Worm (Caenorhabditis elegans) whole organism, L2 larva: ENCODE measurements around the gene F09E5.8.

ENCODE experiments used
- C34F6.9 ChIP-seq: fragments of 150-350 bp; optimal IDR thresholded peaks from 2 replicates; lab custom pipeline; 2014; ENCODE audit warnings: missing biosample characterization, missing genetic modification characterization
- F13H6.1 ChIP-seq: sonication (generic microtip); optimal IDR thresholded peaks from 2 replicates; lab custom pipeline; 2016; ENCODE audit warnings: missing genetic modification characterization, missing compliant biosample characterization
- R02D3.7 ChIP-seq: fragments of 150-350 bp; optimal IDR thresholded peaks from 2 replicates; lab custom pipeline; 2014; ENCODE audit warnings: missing biosample characterization, missing genetic modification characterization
- Y55F3AM.14 ChIP-seq: fragments of 200-800 bp; sonication (Bioruptor generic); optimal IDR thresholded peaks from 2 replicates; lab custom pipeline; 2018; ENCODE audit warnings: mild to moderate bottlenecking, missing genetic modification characterization, missing compliant biosample characterization
- ZK546.5 ChIP-seq: sonication (generic microtip); optimal IDR thresholded peaks from 2 replicates; lab custom pipeline; 2017; ENCODE audit warnings: missing biosample characterization, missing genetic modification characterization
- alr-1 ChIP-seq: fragments of 150-350 bp; optimal IDR thresholded peaks from 2 replicates; lab custom pipeline; 2014; ENCODE audit warnings: missing biosample characterization, missing genetic modification characterization
- aly-2 ChIP-seq: fragments of 150-350 bp; optimal IDR thresholded peaks from 2 replicates; lab custom pipeline; 2014; ENCODE audit warnings: missing biosample characterization, missing genetic modification characterization
- ama-1 ChIP-seq: fragments of 150-350 bp; optimal IDR thresholded peaks from 2 replicates; lab custom pipeline; 2018; ENCODE audit warnings: inconsistent platforms
- blmp-1 ChIP-seq: sonication (generic microtip); optimal IDR thresholded peaks from 2 replicates; lab custom pipeline; 2017; ENCODE audit warnings: missing genetic modification characterization, mild to moderate bottlenecking, missing compliant biosample characterization, antibody characterized with exemption, moderate library complexity; ENCODE audit not compliant: insufficient read depth
- ceh-16 ChIP-seq: fragments of 150-350 bp; optimal IDR thresholded peaks from 2 replicates; lab custom pipeline; 2014; ENCODE audit warnings: missing biosample characterization, missing genetic modification characterization
- ceh-82 ChIP-seq: fragments of 150-350 bp; optimal IDR thresholded peaks from 2 replicates; lab custom pipeline; 2014; ENCODE audit warnings: missing biosample characterization, missing genetic modification characterization
- crh-2 ChIP-seq: sonication (generic microtip); optimal IDR thresholded peaks from 2 replicates; lab custom pipeline; 2017; ENCODE audit warnings: missing biosample characterization, missing genetic modification characterization
- dmd-4 ChIP-seq: sonication (generic microtip); optimal IDR thresholded peaks from 2 replicates; lab custom pipeline; 2017; ENCODE audit warnings: missing biosample characterization, missing genetic modification characterization
- egl-27 ChIP-seq: sonication (generic microtip); optimal IDR thresholded peaks from 3 replicates; lab custom pipeline; 2017; ENCODE audit warnings: missing biosample characterization, missing genetic modification reagents, missing genetic modification characterization
- elt-1 ChIP-seq: fragments of 150-350 bp; optimal IDR thresholded peaks from 2 replicates; lab custom pipeline; 2014; ENCODE audit warnings: missing biosample characterization, missing genetic modification characterization
- elt-3 ChIP-seq: sonication (generic microtip); optimal IDR thresholded peaks from 2 replicates; lab custom pipeline; 2017; ENCODE audit warnings: missing biosample characterization, missing genetic modification characterization
- fos-1 ChIP-seq: fragments of 150-350 bp; optimal IDR thresholded peaks from 2 replicates; lab custom pipeline; 2014; ENCODE audit warnings: missing biosample characterization, missing genetic modification characterization
- gmeb-1 ChIP-seq: fragments of 150-350 bp; optimal IDR thresholded peaks from 2 replicates; lab custom pipeline; 2014; ENCODE audit warnings: missing biosample characterization, missing genetic modification characterization
- lin-11 ChIP-seq: fragments of 150-350 bp; sonication (generic microtip); optimal IDR thresholded peaks from 2 replicates; lab custom pipeline; 2014; ENCODE audit warnings: missing biosample characterization, missing genetic modification characterization, inconsistent platforms, mixed read lengths
- lin-13 ChIP-seq: fragments of 150-350 bp; optimal IDR thresholded peaks from 2 replicates; lab custom pipeline; 2014; ENCODE audit warnings: missing biosample characterization, missing genetic modification reagents, missing genetic modification characterization
- lin-39 ChIP-seq: fragments of 150-350 bp; optimal IDR thresholded peaks from 2 replicates; lab custom pipeline; 2014; ENCODE audit warnings: missing biosample characterization, missing genetic modification reagents, missing genetic modification characterization
- lsy-2 ChIP-seq, 2 experiments: fragments of 150-350 bp in 1 of 2; sonication (generic microtip) in 1 of 2; optimal IDR thresholded peaks; 2 replicates each; lab custom pipeline; 2014 to 2017; ENCODE audit warnings: missing biosample characterization in 2 of 2, missing genetic modification characterization in 2 of 2
- nhr-10 ChIP-seq: sonication (generic microtip); optimal IDR thresholded peaks from 2 replicates; lab custom pipeline; 2017; ENCODE audit warnings: missing biosample characterization, missing genetic modification characterization
- nhr-11 ChIP-seq: fragments of 150-350 bp; optimal IDR thresholded peaks from 2 replicates; lab custom pipeline; 2014; ENCODE audit warnings: missing biosample characterization, missing genetic modification characterization
- nhr-129 ChIP-seq: fragments of 150-350 bp; optimal IDR thresholded peaks from 2 replicates; lab custom pipeline; 2014; ENCODE audit warnings: missing biosample characterization, missing genetic modification characterization
- nhr-21 ChIP-seq: fragments of 150-350 bp; optimal IDR thresholded peaks from 2 replicates; lab custom pipeline; 2014; ENCODE audit warnings: missing biosample characterization, missing genetic modification characterization
- nhr-237 ChIP-seq: fragments of 150-350 bp; optimal IDR thresholded peaks from 2 replicates; lab custom pipeline; 2014; ENCODE audit warnings: missing biosample characterization, missing genetic modification characterization
- nhr-25 ChIP-seq: fragments of 150-350 bp; sonication (generic microtip); optimal IDR thresholded peaks from 3 replicates; lab custom pipeline; 2014; ENCODE audit warnings: missing biosample characterization, missing genetic modification characterization
- nhr-6 ChIP-seq: fragments of 150-350 bp; optimal IDR thresholded peaks from 2 replicates; lab custom pipeline; 2014; ENCODE audit warnings: missing biosample characterization, missing genetic modification characterization
- nhr-77 ChIP-seq: fragments of 150-350 bp; optimal IDR thresholded peaks from 2 replicates; lab custom pipeline; 2014; ENCODE audit warnings: missing biosample characterization, missing genetic modification characterization
- peb-1 ChIP-seq: fragments of 150-350 bp; optimal IDR thresholded peaks from 2 replicates; lab custom pipeline; 2014; ENCODE audit warnings: missing biosample characterization, missing genetic modification characterization
- sem-4 ChIP-seq: fragments of 150-350 bp; optimal IDR thresholded peaks from 2 replicates; lab custom pipeline; 2014; ENCODE audit warnings: missing biosample characterization, missing genetic modification reagents, missing genetic modification characterization
- sma-3 ChIP-seq: sonication (generic microtip); optimal IDR thresholded peaks from 2 replicates; lab custom pipeline; 2016; ENCODE audit warnings: missing genetic modification reagents, missing genetic modification characterization, missing compliant biosample characterization
- sma-9 ChIP-seq, 2 experiments: fragments of 150-350 bp in 1 of 2; sonication (generic microtip) in 1 of 2; optimal IDR thresholded peaks; 2 replicates each; lab custom pipeline; 2014 to 2016; ENCODE audit warnings: missing genetic modification characterization in 2 of 2, mild to moderate bottlenecking in 1 of 2, missing biosample characterization in 1 of 2, missing compliant biosample characterization in 1 of 2, missing genetic modification reagents in 1 of 2, moderate library complexity in 1 of 2
- snpc-4 ChIP-seq: fragments of 150-350 bp; optimal IDR thresholded peaks from 2 replicates; lab custom pipeline; 2014; ENCODE audit warnings: missing biosample characterization, missing genetic modification characterization
- unc-39 ChIP-seq: fragments of 150-350 bp; optimal IDR thresholded peaks from 2 replicates; lab custom pipeline; 2014; ENCODE audit warnings: missing biosample characterization, missing genetic modification characterization
- unc-55 ChIP-seq: fragments of 150-350 bp; sonication (generic microtip); optimal IDR thresholded peaks from 3 replicates; lab custom pipeline; 2014; ENCODE audit warnings: missing biosample characterization, missing genetic modification reagents, missing genetic modification characterization
- unc-62 ChIP-seq: fragments of 150-350 bp; optimal IDR thresholded peaks from 2 replicates; lab custom pipeline; 2014; ENCODE audit warnings: missing biosample characterization, missing genetic modification reagents, missing genetic modification characterization
- zag-1 ChIP-seq: fragments of 150-350 bp; optimal IDR thresholded peaks from 2 replicates; lab custom pipeline; 2014; ENCODE audit warnings: missing biosample characterization, missing genetic modification characterization
- ztf-1 ChIP-seq: fragments of 200-800 bp; sonication (Bioruptor generic); conservative IDR thresholded peaks from 2 replicates; pipeline ENCODE4 v1.3.6; 2022; ENCODE audit warnings: missing genetic modification characterization, missing compliant biosample characterization
- ztf-11 ChIP-seq: sonication (generic microtip); optimal IDR thresholded peaks from 2 replicates; lab custom pipeline; 2017; ENCODE audit warnings: missing biosample characterization, missing genetic modification characterization
- ztf-4 ChIP-seq: fragments of 150-350 bp; optimal IDR thresholded peaks from 2 replicates; lab custom pipeline; 2014; ENCODE audit warnings: missing biosample characterization, missing genetic modification characterization

Gene F09E5.8

ce11 chrII:5374967-5375366, 24.5 kb downstream of the F09E5.8 start, which contains the start of gene algn-2:
TSS of gene algn-2 (plus strand) at chrII:5375267.
- TF ChIP-seq egl-27 (tag; lab: Kevin White, UChicago): no peak
- TF ChIP-seq nhr-6 (tag; lab: Kevin White, UChicago): no peak
- no peak for TF ChIP-seq unc-62

ce11 chrII:5377467-5378238, 27.2 kb downstream of the F09E5.8 start, which contains the start of gene prdx-2:
TSS of gene prdx-2 (plus strand) at chrII:5378195.
- TF ChIP-seq aly-2 (no peak), lin-11 (peak; percentile 16), lsy-2 (tag; optimal IDR thresholded peaks at IDR 0.05; lab: Kevin White, UChicago) (peak in 1 of 2 experiments; percentile 16)

ce11 chrII:5378239-5378521, 27.7 kb downstream of the F09E5.8 start:
- no peak for TF ChIP-seq egl-27 (tag; lab: Kevin White, UChicago)
- no peak for TF ChIP-seq ztf-1
- peak; percentile 28 for TF ChIP-seq crh-2 (tag; lab: Kevin White, UChicago)
- no peak for TF ChIP-seq R02D3.7 (tag; lab: Kevin White, UChicago)
- TF ChIP-seq nhr-129 (tag; lab: Kevin White, UChicago): peak; percentile 49
- no peak for TF ChIP-seq unc-39 (tag; lab: Kevin White, UChicago)
- no peak for TF ChIP-seq blmp-1
- TF ChIP-seq lin-11: no peak
- peak; percentile 5 for TF ChIP-seq nhr-25 (tag; lab: Kevin White, UChicago)
- TF ChIP-seq fos-1 (tag; lab: Kevin White, UChicago): peak; percentile 8
- TF ChIP-seq nhr-77 (tag; lab: Kevin White, UChicago): no peak
- TF ChIP-seq zag-1 (tag; lab: Kevin White, UChicago): no peak
- TF ChIP-seq elt-1 (tag; lab: Kevin White, UChicago): no peak
- TF ChIP-seq Y55F3AM.14 (GFP tag; lab: Kevin White, UChicago): no peak
- peak; percentile 33 for TF ChIP-seq sma-9 (GFP tag; optimal IDR thresholded peaks at IDR 0.05; lab: Kevin White, UChicago)
- TF ChIP-seq sma-9 (tag; optimal IDR thresholded peaks at IDR 0.05; lab: Kevin White, UChicago): no peak

- TF ChIP-seq lin-39 (tag; lab: Kevin White, UChicago): no peak
- no peak for TF ChIP-seq snpc-4 (tag; lab: Kevin White, UChicago)
- peak; percentile 60 for TF ChIP-seq gmeb-1 (tag; lab: Kevin White, UChicago)
- TF ChIP-seq dmd-4 (tag; lab: Kevin White, UChicago): no peak
- TF ChIP-seq nhr-6 (tag; lab: Kevin White, UChicago): no peak
- no peak for TF ChIP-seq ZK546.5 (tag; lab: Kevin White, UChicago)
- no peak for TF ChIP-seq elt-3 (tag; lab: Kevin White, UChicago)
- TF ChIP-seq sem-4 (tag; lab: Kevin White, UChicago): peak; percentile 5
- no peak for TF ChIP-seq lin-11
- peak; percentile 56 for TF ChIP-seq ztf-4 (tag; lab: Kevin White, UChicago)
- TF ChIP-seq F13H6.1: peak; percentile 62
- peak; percentile 86 for TF ChIP-seq nhr-25 (tag; lab: Kevin White, UChicago)
- peak; percentile 51 for TF ChIP-seq lin-13 (GFP tag; lab: Kevin White, UChicago)
- peak; percentile 71 for TF ChIP-seq crh-2 (tag; lab: Kevin White, UChicago)
- no peak for TF ChIP-seq ceh-16 (tag; lab: Kevin White, UChicago)
- peak in 1 of 2 experiments; percentile 65 for TF ChIP-seq lsy-2 (tag; optimal IDR thresholded peaks at IDR 0.05; lab: Kevin White, UChicago)
- TF ChIP-seq sma-3: peak; percentile 85
- TF ChIP-seq aly-2: no peak
- TF ChIP-seq ama-1 (lab: Kevin White, UChicago): peak; percentile 48
- peak; percentile 21 for TF ChIP-seq unc-55 (GFP tag; lab: Kevin White, UChicago)
- TF ChIP-seq nhr-129 (tag; lab: Kevin White, UChicago): peak; percentile 78
- no peak for TF ChIP-seq nhr-10 (tag; lab: Kevin White, UChicago)
- TF ChIP-seq elt-1 (tag; lab: Kevin White, UChicago): no peak
- TF ChIP-seq blmp-1: peak; percentile 50
- peak; percentile 17 for TF ChIP-seq C34F6.9 (tag; lab: Kevin White, UChicago)
- TF ChIP-seq nhr-11 (tag; lab: Kevin White, UChicago): no peak
- TF ChIP-seq nhr-21: peak; percentile 78
- TF ChIP-seq zag-1 (tag; lab: Kevin White, UChicago): no peak
- TF ChIP-seq alr-1 (tag; lab: Kevin White, UChicago): no peak
- no peak for TF ChIP-seq ceh-82 (tag; lab: Kevin White, UChicago)
- no peak for TF ChIP-seq nhr-237
- no peak for TF ChIP-seq unc-62
- TF ChIP-seq unc-39 (tag; lab: Kevin White, UChicago): no peak
- TF ChIP-seq peb-1 (tag; lab: Kevin White, UChicago): no peak
- no peak for TF ChIP-seq Y55F3AM.14 (GFP tag; lab: Kevin White, UChicago)
- no peak for TF ChIP-seq ztf-1
- peak; percentile 98 for TF ChIP-seq fos-1 (tag; lab: Kevin White, UChicago)
- no peak for TF ChIP-seq ztf-11 (tag; lab: Kevin White, UChicago)
- peak; percentile 61 for TF ChIP-seq sma-9 (GFP tag; optimal IDR thresholded peaks at IDR 0.05; lab: Kevin White, UChicago)
- TF ChIP-seq sma-9 (tag; optimal IDR thresholded peaks at IDR 0.05; lab: Kevin White, UChicago): no peak
These were observed 29.2 kb downstream of the F09E5.8 start, which contains the start of gene pkc-3 for ce11 chrII:5379614-5380077. TSS of gene pkc-3 (plus strand) at chrII:5380027.
